Fruit fly (Drosophila melanogaster): ENCODE data around the gene CG12692.

Gene CG12692

dm6 chrX:4262661-4263060 is 39.5 kb downstream of the CG12692 start (continued):
- TF ChIP-seq CG13123 (GFP tag; optimal IDR thresholded peaks at IDR 0.05) (no peak), HmgD (GFP tag; optimal IDR thresholded peaks at IDR 0.05) (no peak), Awh (GFP tag; IDR thresholded peaks at IDR 0.05) (0 out of 2 replicates have a peak, but pooled peaks have one; percentile 12), bab2 (GFP tag; optimal IDR thresholded peaks at IDR 0.05) (no peak), Ssrp (tag; optimal IDR thresholded peaks at IDR 0.05) (peak; percentile 16), CG13287 (GFP tag; IDR thresholded peaks at IDR 0.05; ENCODE audit: partially characterized antibody) (no peak), CG33557 (GFP tag; optimal IDR thresholded peaks at IDR 0.05) (no peak), CG6813 (GFP tag; optimal IDR thresholded peaks at IDR 0.05) (no peak), amos (GFP tag; IDR thresholded peaks at IDR 0.05; ENCODE audit: partially characterized antibody) (no peak), NK7.1 (GFP tag; optimal IDR thresholded peaks at IDR 0.05) (no peak), HLH54F (GFP tag; optimal IDR thresholded peaks at IDR 0.05) (peak; percentile 19), Vsx1 (GFP tag; optimal IDR thresholded peaks at IDR 0.05) (no peak), CG11456 (GFP tag; IDR thresholded peaks at IDR 0.05) (0 out of 3 replicates have a peak, but pooled peaks have one; percentile 31), btn (GFP tag; optimal IDR thresholded peaks at IDR 0.05) (no peak), CG34422 (GFP tag; IDR thresholded peaks at IDR 0.05) (no peak), slou (GFP tag; optimal IDR thresholded peaks at IDR 0.05) (no peak), CrebB (tag; optimal IDR thresholded peaks at IDR 0.05) (no peak), CG10462 (GFP tag; optimal IDR thresholded peaks at IDR 0.05) (no peak), ara (GFP tag; IDR thresholded peaks at IDR 0.05) (peak; percentile 45; the same call in 1 of the 2 replicates), Kr (GFP tag; optimal IDR thresholded peaks at IDR 0.05) (no peak), wor (GFP tag; IDR thresholded peaks at IDR 0.05) (no peak), CG2678 (tag; optimal IDR thresholded peaks at IDR 0.05) (peak; percentile 70), trem (tag; optimal IDR thresholded peaks at IDR 0.05) (no peak), CG34376 (GFP tag; optimal IDR thresholded peaks at IDR 0.05) (no peak), CG17186 (GFP tag; optimal IDR thresholded peaks at IDR 0.05) (no peak), gt (GFP tag; IDR thresholded peaks at IDR 0.05) (no peak), tx (GFP tag; optimal IDR thresholded peaks at IDR 0.05) (no peak), Spps (tag; optimal IDR thresholded peaks at IDR 0.05) (no peak), E2f2 (GFP tag; IDR thresholded peaks at IDR 0.05) (peak; percentile 14; the same call in 1 of the 2 replicates), CG9932 (GFP tag; IDR thresholded peaks at IDR 0.05) (0 out of 2 replicates have a peak, but pooled peaks have one; percentile 33), Antp (GFP tag; optimal IDR thresholded peaks at IDR 0.05) (peak; percentile 59), cato (GFP tag; optimal IDR thresholded peaks at IDR 0.05; ENCODE audit: borderline replicate concordance) (no peak), CG17612 (GFP tag; IDR thresholded peaks at IDR 0.05) (no peak), CG12744 (GFP tag; optimal IDR thresholded peaks at IDR 0.05) (no peak), yki (optimal IDR thresholded peaks at IDR 0.05) (no peak), CG14441 (GFP tag; IDR thresholded peaks at IDR 0.05) (peak; percentile 44; the same call in 1 of the 2 replicates), CG6175 (GFP tag; IDR thresholded peaks at IDR 0.05) (0 out of 3 replicates have a peak, but pooled peaks have one; percentile 27), emc (GFP tag; optimal IDR thresholded peaks at IDR 0.05) (no peak), crol (GFP tag; IDR thresholded peaks at IDR 0.05) (no peak), Usf (GFP tag; optimal IDR thresholded peaks at IDR 0.05) (no peak), schlank (tag; optimal IDR thresholded peaks at IDR 0.05) (peak; percentile 39), CG17385 (GFP tag; optimal IDR thresholded peaks at IDR 0.05) (peak; percentile 38), CG14710 (tag; optimal IDR thresholded peaks at IDR 0.05) (peak; percentile 10), CG12071 (GFP tag; optimal IDR thresholded peaks at IDR 0.05) (peak; percentile 43), trh (GFP tag; optimal IDR thresholded peaks at IDR 0.05) (no peak), Med (GFP tag) (peak; percentile 90), nerfin-1 (tag; optimal IDR thresholded peaks at IDR 0.05) (no peak), CG7271 (tag; optimal IDR thresholded peaks at IDR 0.05) (no peak), CG7372 (GFP tag; IDR thresholded peaks at IDR 0.05) (peak; percentile 18; the same call in 1 of the 2 replicates), Doc2 (GFP tag; IDR thresholded peaks at IDR 0.05) (no peak), vvl (GFP tag; IDR thresholded peaks at IDR 0.05) (0 out of 2 replicates have a peak, but pooled peaks have one; percentile 12), CG14014 (GFP tag; IDR thresholded peaks at IDR 0.05) (0 out of 2 replicates have a peak, but pooled peaks have one; percentile 38)
